Comparison of ENCODE assay signal across 3 fruit fly cellular contexts in genomic region chr3R:29158721-29159120, dm6.
TF ChIP-seq lines count a peak whose summit lies in the region.

No protein-coding gene starts in this region.

- no peak for TF ChIP-seq CTCF in whole organism, embryonic (GFP tag; optimal IDR thresholded peaks at IDR 0.05; lab: Kevin White, UChicago)

TF ChIP-seq in whole organism, adult, 20 proteins besides CTCF, POLR2A, EP300 and RAD21:
- TF ChIP-seq CG5204 (GFP tag; optimal IDR thresholded peaks at IDR 0.05; lab: Kevin White, UChicago) = no peak
- no peak for TF ChIP-seq bab1 (GFP tag; optimal IDR thresholded peaks at IDR 0.05; lab: Kevin White, UChicago)
- TF ChIP-seq Mnt (GFP tag; optimal IDR thresholded peaks at IDR 0.05; lab: Kevin White, UChicago) = peak; percentile 12
- no peak for TF ChIP-seq CG14711 (tag; optimal IDR thresholded peaks at IDR 0.05; lab: Kevin White, UChicago)
- TF ChIP-seq ovo (GFP tag; optimal IDR thresholded peaks at IDR 0.05; lab: Kevin White, UChicago) = no peak
- TF ChIP-seq CG1620 (GFP tag; optimal IDR thresholded peaks at IDR 0.05; lab: Kevin White, UChicago) = no peak
- no peak for TF ChIP-seq Crg-1 (GFP tag; optimal IDR thresholded peaks at IDR 0.05; lab: Kevin White, UChicago)
- TF ChIP-seq CG33017 (tag; optimal IDR thresholded peaks at IDR 0.05; lab: Kevin White, UChicago) = no peak
- TF ChIP-seq cic (GFP tag; optimal IDR thresholded peaks at IDR 0.05; lab: Kevin White, UChicago) = peak; percentile 89
- no peak for TF ChIP-seq toe (GFP tag; optimal IDR thresholded peaks at IDR 0.05; lab: Kevin White, UChicago)
- no peak for TF ChIP-seq cnc (optimal IDR thresholded peaks at IDR 0.05; lab: Kevin White, UChicago)

TF ChIP-seq in whole organism, embryonic, 481 proteins besides CTCF, POLR2A, EP300 and RAD21:
- TF ChIP-seq Bgb (GFP tag; IDR thresholded peaks at IDR 0.05; lab: Robert Waterston, UW; ENCODE audit: partially characterized antibody) (no peak), gfzf (GFP tag; optimal IDR thresholded peaks at IDR 0.05; lab: Kevin White, UChicago) (no peak), Six4 (GFP tag; optimal IDR thresholded peaks at IDR 0.05; lab: Kevin White, UChicago) (no peak), chinmo (GFP tag; IDR thresholded peaks at IDR 0.05; lab: Robert Waterston, UW; ENCODE audit: partially characterized antibody) (0 out of 4 replicates have a peak, but pooled peaks have one; percentile 8), esg (GFP tag; conservative IDR thresholded peaks at IDR 0.05; lab: Robert Waterston, UW) (no peak), GATAe (GFP tag; conservative IDR thresholded peaks at IDR 0.05; lab: Robert Waterston, UW) (peak; percentile 35; the same call in 1 of the 2 replicates), grn (GFP tag; optimal IDR thresholded peaks at IDR 0.05; lab: Kevin White, UChicago) (peak; percentile 56), emc (GFP tag; optimal IDR thresholded peaks at IDR 0.05; lab: Kevin White, UChicago) (no peak), Ets65A (GFP tag; lab: Kevin White, UChicago) (no peak), cwo (GFP tag; optimal IDR thresholded peaks at IDR 0.05; lab: Kevin White, UChicago) (peak; percentile 95), ase (GFP tag; IDR thresholded peaks at IDR 0.05; lab: Robert Waterston, UW) (no peak), Oaz (GFP tag; IDR thresholded peaks at IDR 0.05; lab: Robert Waterston, UW) (no peak), chif (GFP tag; optimal IDR thresholded peaks at IDR 0.05; lab: Kevin White, UChicago) (no peak), CG7987 (GFP tag; optimal IDR thresholded peaks at IDR 0.05; lab: Kevin White, UChicago) (no peak), BtbVII (GFP tag; optimal IDR thresholded peaks at IDR 0.05; lab: Kevin White, UChicago) (no peak), CG4707 (GFP tag; optimal IDR thresholded peaks at IDR 0.05; lab: Kevin White, UChicago) (no peak), CG12155 (GFP tag; optimal IDR thresholded peaks at IDR 0.05; lab: Kevin White, UChicago) (no peak), BEAF-32 (GFP tag; optimal IDR thresholded peaks at IDR 0.05; lab: Kevin White, UChicago) (no peak), so (GFP tag; IDR thresholded peaks at IDR 0.05; lab: Robert Waterston, UW) (no peak), sug (tag; optimal IDR thresholded peaks at IDR 0.05; lab: Kevin White, UChicago) (peak; percentile 83), jing (GFP tag; optimal IDR thresholded peaks at IDR 0.05; lab: Kevin White, UChicago) (no peak), sd (tag; optimal IDR thresholded peaks at IDR 0.05; lab: Kevin White, UChicago) (peak; percentile 33), her (GFP tag; optimal IDR thresholded peaks at IDR 0.05; lab: Kevin White, UChicago) (no peak), exex (tag; optimal IDR thresholded peaks at IDR 0.05; lab: Kevin White, UChicago) (peak; percentile 92), ftz-f1 (GFP tag; optimal IDR thresholded peaks at IDR 0.05; lab: Kevin White, UChicago) (no peak), CG34422 (GFP tag; IDR thresholded peaks at IDR 0.05; lab: Robert Waterston, UW) (no peak), CG11247 (GFP tag; IDR thresholded peaks at IDR 0.05; lab: Robert Waterston, UW) (no peak), CG12104 (GFP tag; optimal IDR thresholded peaks at IDR 0.05; lab: Kevin White, UChicago) (no peak), hbn (GFP tag; IDR thresholded peaks at IDR 0.05; lab: Robert Waterston, UW; ENCODE audit: partially characterized antibody) (no peak), chn (GFP tag; optimal IDR thresholded peaks at IDR 0.05; lab: Kevin White, UChicago) (no peak), CG34376 (GFP tag; optimal IDR thresholded peaks at IDR 0.05; lab: Kevin White, UChicago) (peak; percentile 81), mirr (GFP tag; optimal IDR thresholded peaks at IDR 0.05; lab: Kevin White, UChicago) (peak; percentile 92), ci (GFP tag; IDR thresholded peaks at IDR 0.05; lab: Robert Waterston, UW) (no peak), wor (GFP tag; IDR thresholded peaks at IDR 0.05; lab: Robert Waterston, UW) (no peak), CG7928 (GFP tag; optimal IDR thresholded peaks at IDR 0.05; lab: Kevin White, UChicago) (no peak), CG10147 (GFP tag; optimal IDR thresholded peaks at IDR 0.05; lab: Kevin White, UChicago) (no peak), CG12744 (GFP tag; optimal IDR thresholded peaks at IDR 0.05; lab: Kevin White, UChicago) (no peak), CG10274 (GFP tag; optimal IDR thresholded peaks at IDR 0.05; lab: Kevin White, UChicago) (no peak), CG14014 (GFP tag; IDR thresholded peaks at IDR 0.05; lab: Robert Waterston, UW) (no peak), Trl (optimal IDR thresholded peaks at IDR 0.05; lab: Kevin White, UChicago) (no peak), Trl (GFP tag; optimal IDR thresholded peaks at IDR 0.05; lab: Kevin White, UChicago) (no peak)

TF ChIP-seq in whole organism, prepupa, 60 proteins besides CTCF, POLR2A, EP300 and RAD21:
- peak; percentile 92 for TF ChIP-seq svp (GFP tag; lab: Kevin White, UChicago)
- no peak for TF ChIP-seq Met (GFP tag; optimal IDR thresholded peaks at IDR 0.05; lab: Kevin White, UChicago)
- TF ChIP-seq CG3032 (tag; optimal IDR thresholded peaks at IDR 0.05; lab: Kevin White, UChicago) = no peak
